Worm (Caenorhabditis elegans): Measurements from ENCODE around the gene clec-139.

- TF ChIP-seq ztf-11 (tag; optimal IDR thresholded peaks at IDR 0.05) (no peak), ztf-4 (tag; optimal IDR thresholded peaks at IDR 0.05) (no peak), pqm-1 (tag; optimal IDR thresholded peaks at IDR 0.05) (no peak), ets-5 (GFP tag; IDR thresholded peaks at IDR 0.05) (no peak), nhr-11 (tag; optimal IDR thresholded peaks at IDR 0.05) (no peak), nhr-84 (tag; optimal IDR thresholded peaks at IDR 0.05) (no peak), unc-86 (tag; optimal IDR thresholded peaks at IDR 0.05) (no peak), mdl-1 (tag; optimal IDR thresholded peaks at IDR 0.05) (no peak), nhr-76 (tag; optimal IDR thresholded peaks at IDR 0.05) (no peak)
Measured at ce11 chrII:4597441-4597840, 24.1 kb downstream of the clec-139 start.

All from whole organism, L1 larva.